Worm (Caenorhabditis elegans): ENCODE results near the gene C33A11.2.

DNA sequence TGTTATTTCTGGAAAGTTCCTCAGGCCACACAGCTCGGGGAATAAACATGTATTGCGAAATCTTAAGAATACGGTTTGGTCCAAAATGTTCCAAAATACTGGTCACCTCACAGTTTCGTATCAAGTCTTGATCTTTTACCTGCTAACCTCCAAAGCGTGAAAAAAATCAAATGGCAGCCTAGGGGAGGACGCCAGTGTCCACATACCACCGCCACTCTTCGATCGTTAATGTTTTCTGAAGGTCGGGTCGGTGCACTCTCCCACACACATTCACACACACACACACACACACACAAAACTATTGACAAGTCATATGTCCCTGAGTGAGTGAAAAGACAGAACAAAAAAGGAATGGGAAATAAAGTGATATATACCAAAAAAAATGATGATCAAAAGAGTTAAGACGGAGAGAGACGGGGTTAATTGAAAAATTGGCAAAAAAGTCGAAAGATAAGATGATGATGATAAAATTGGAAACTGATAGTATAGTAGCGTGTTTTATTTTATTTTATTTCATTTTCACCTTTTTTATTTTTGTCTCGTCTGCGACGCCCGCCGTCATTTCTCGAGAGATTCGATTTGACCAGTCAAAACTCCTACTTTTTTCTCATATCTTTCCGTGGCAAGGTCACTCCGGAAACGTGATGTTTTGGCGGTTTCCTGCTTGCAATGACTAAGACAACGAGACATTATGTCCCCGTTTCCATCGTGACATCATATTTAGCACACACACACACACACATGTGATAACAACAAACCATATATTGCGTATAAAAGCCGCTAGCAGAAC is 25.8 kb upstream of the C33A11.2 start, which contains the start of gene Y15E3A.5:
- TF ChIP-seq ref-1 (GFP tag; conservative IDR thresholded peaks at IDR 0.05): no peak
- no peak for TF ChIP-seq ztf-23 (GFP tag; IDR thresholded peaks at IDR 0.05)
- no peak for TF ChIP-seq med-1 (GFP tag; optimal IDR thresholded peaks at IDR 0.05; ENCODE audit: insufficient read depth)
- TF ChIP-seq tab-1 (GFP tag; IDR thresholded peaks at IDR 0.05): no peak
- TF ChIP-seq flt-1 (GFP tag; IDR thresholded peaks at IDR 0.05): no peak
- no peak for TF ChIP-seq T22C8.4 (GFP tag; IDR thresholded peaks at IDR 0.05)

All from whole organism, midembryonic.